Fruit fly (Drosophila melanogaster) whole organism, embryonic: ENCODE measurements around the gene CG31627.

Experiments used
- Abd-B ChIP-seq: fragments of 200-800 bp; sonication (Bioruptor generic); optimal IDR thresholded peaks from 2 replicates; lab custom pipeline; 2018; ENCODE audit warnings: missing biosample characterization, mild to moderate bottlenecking, missing genetic modification characterization, moderate library complexity
- Ada2b ChIP-seq: fragments of 200-800 bp; sonication (Bioruptor generic); IDR thresholded peaks from 2 replicates; pipeline ENCODE4 v1.3.6; 2022; ENCODE audit warnings: missing biosample characterization, missing genetic modification characterization
- B-H2 ChIP-seq: fragments of 200-800 bp; sonication (Bioruptor generic); optimal IDR thresholded peaks from 2 replicates; lab custom pipeline; 2018; ENCODE audit warnings: missing biosample characterization, mild to moderate bottlenecking, missing genetic modification characterization
- CG10321 ChIP-seq: fragments of 200-800 bp; sonication (Bioruptor generic); IDR thresholded peaks from 2 replicates; pipeline ENCODE4 v1.3.6; 2022; ENCODE audit warnings: missing biosample characterization, missing genetic modification characterization
- CG10654 ChIP-seq: fragments of 200-800 bp; sonication (Bioruptor generic); optimal IDR thresholded peaks from 2 replicates; lab custom pipeline; 2016; ENCODE audit warnings: missing biosample characterization, missing genetic modification characterization
- CG11695 ChIP-seq: fragments of 200-800 bp; sonication (Bioruptor generic); IDR thresholded peaks from 3 replicates; pipeline ENCODE4 v1.3.6; 2022; ENCODE audit warnings: missing biosample characterization, missing genetic modification characterization
- CG12155 ChIP-seq: fragments of 200-800 bp; sonication (Bioruptor generic); optimal IDR thresholded peaks from 3 replicates; lab custom pipeline; 2016; ENCODE audit warnings: missing biosample characterization, missing genetic modification characterization
- CG12219 ChIP-seq: fragments of 200-800 bp; sonication (Bioruptor generic); optimal IDR thresholded peaks from 3 replicates; lab custom pipeline; 2018; ENCODE audit warnings: missing biosample characterization, mild to moderate bottlenecking, missing genetic modification characterization
- CG1233 ChIP-seq: fragments of 200-800 bp; sonication (Bioruptor generic); optimal IDR thresholded peaks from 4 replicates; lab custom pipeline; 2018; ENCODE audit warnings: missing biosample characterization, mild to moderate bottlenecking, missing genetic modification characterization
- CG14050 ChIP-seq: fragments of 200-800 bp; sonication (Bioruptor generic); IDR thresholded peaks from 3 replicates; pipeline ENCODE4 v1.3.6; 2022; ENCODE audit warnings: missing biosample characterization, missing genetic modification characterization
- CG14667 ChIP-seq: fragments of 200-800 bp; sonication (Bioruptor generic); IDR thresholded peaks from 2 replicates; pipeline ENCODE4 v1.3.6; 2022; ENCODE audit warnings: missing biosample characterization, missing genetic modification characterization
- CG1792 ChIP-seq: fragments of 200-800 bp; sonication (Bioruptor generic); optimal IDR thresholded peaks from 2 replicates; lab custom pipeline; 2016; ENCODE audit warnings: missing biosample characterization, missing genetic modification characterization
- CG3281 ChIP-seq: fragments of 200-800 bp; sonication (Bioruptor generic); optimal IDR thresholded peaks from 3 replicates; lab custom pipeline; 2017; ENCODE audit warnings: missing biosample characterization, mild to moderate bottlenecking, missing genetic modification characterization
- CG33557 ChIP-seq: fragments of 200-800 bp; sonication (Bioruptor generic); optimal IDR thresholded peaks from 2 replicates; lab custom pipeline; 2019; ENCODE audit warnings: missing biosample characterization, mild to moderate bottlenecking, missing genetic modification characterization, moderate library complexity
- CG4328 ChIP-seq: fragments of 200-800 bp; sonication (Bioruptor generic); optimal IDR thresholded peaks from 3 replicates; lab custom pipeline; 2017; ENCODE audit warnings: missing biosample characterization, missing genetic modification reagents, missing genetic modification characterization
- CG43689 ChIP-seq: fragments of 200-800 bp; sonication (Bioruptor generic); IDR thresholded peaks from 2 replicates; pipeline ENCODE4 v1.3.6; 2022; ENCODE audit warnings: missing biosample characterization, missing genetic modification characterization
- CG4730 ChIP-seq: fragments of 200-800 bp; sonication (Bioruptor generic); IDR thresholded peaks from 2 replicates; pipeline ENCODE4 v1.3.6; 2022; ENCODE audit warnings: missing biosample characterization, missing genetic modification characterization
- CG7963 ChIP-seq: fragments of 200-800 bp; sonication (Bioruptor generic); IDR thresholded peaks from 3 replicates; pipeline ENCODE4 v1.3.6; 2022; ENCODE audit warnings: missing biosample characterization, missing genetic modification characterization; ENCODE audit not compliant: partially characterized antibody
- CG8089 ChIP-seq: fragments of 200-800 bp; sonication (Bioruptor generic); optimal IDR thresholded peaks from 3 replicates; lab custom pipeline; 2016; ENCODE audit warnings: missing biosample characterization, missing genetic modification characterization
- CG9817 ChIP-seq: fragments of 200-800 bp; sonication (Bioruptor generic); optimal IDR thresholded peaks from 2 replicates; lab custom pipeline; 2018; ENCODE audit warnings: missing biosample characterization, mild to moderate bottlenecking, missing genetic modification characterization, moderate library complexity
- CTCF ChIP-seq: fragments of 200-800 bp; sonication (Bioruptor generic); optimal IDR thresholded peaks from 2 replicates; lab custom pipeline; 2017; ENCODE audit warnings: missing biosample characterization, mild to moderate bottlenecking, missing genetic modification characterization, moderate library complexity
- Dad ChIP-seq: fragments of 200-800 bp; sonication (Bioruptor generic); optimal IDR thresholded peaks from 3 replicates; lab custom pipeline; 2016; ENCODE audit warnings: missing biosample characterization, missing genetic modification characterization
- Dref ChIP-seq: fragments of 200-800 bp; sonication (Bioruptor generic); IDR thresholded peaks from 2 replicates; pipeline ENCODE4 v1.3.6; 2022; ENCODE audit warnings: missing biosample characterization, missing genetic modification characterization
- HHEX ChIP-seq: fragments of 200-800 bp; sonication (Bioruptor generic); optimal IDR thresholded peaks from 3 replicates; lab custom pipeline; 2017; ENCODE audit warnings: missing biosample characterization, mild to moderate bottlenecking, missing genetic modification characterization, missing genetic modification reagents
- HLH4C ChIP-seq: fragments of 200-800 bp; sonication (Bioruptor generic); IDR thresholded peaks from 3 replicates; pipeline ENCODE4 v1.3.6; 2022; ENCODE audit warnings: missing biosample characterization, missing genetic modification characterization; ENCODE audit not compliant: partially characterized antibody
- HLHmδ ChIP-seq: fragments of 200-800 bp; sonication (Bioruptor generic); optimal IDR thresholded peaks from 2 replicates; lab custom pipeline; 2018; ENCODE audit warnings: missing biosample characterization, mild to moderate bottlenecking, missing genetic modification characterization, moderate library complexity
- Hr51 ChIP-seq, 2 experiments: fragments of 200-800 bp; sonication (Bioruptor generic); optimal IDR thresholded peaks; 2 replicates in 1 of 2; 3 replicates in 1 of 2; lab custom pipeline; 2016 to 2018; ENCODE audit warnings: missing biosample characterization in 2 of 2, missing genetic modification characterization in 2 of 2, mild to moderate bottlenecking in 1 of 2, moderate library complexity in 1 of 2
- Jarid2 ChIP-seq: fragments of 200-800 bp; sonication (Bioruptor generic); optimal IDR thresholded peaks from 3 replicates; lab custom pipeline; 2017; ENCODE audit warnings: mild to moderate bottlenecking, missing biosample characterization, missing genetic modification reagents, missing genetic modification characterization
- Lpt ChIP-seq: fragments of >200 bp; optimal IDR thresholded peaks from 2 replicates; lab custom pipeline; 2018; ENCODE audit warnings: missing biosample characterization, missing genetic modification characterization
- Myb ChIP-seq: fragments of 200-800 bp; sonication (Bioruptor generic); optimal IDR thresholded peaks from 2 replicates; lab custom pipeline; 2016; ENCODE audit warnings: missing biosample characterization, missing genetic modification characterization
- NC2α ChIP-seq: fragments of 200-800 bp; sonication (Bioruptor generic); optimal IDR thresholded peaks from 2 replicates; lab custom pipeline; 2016; ENCODE audit warnings: missing biosample characterization, missing genetic modification characterization
- Nf-YC ChIP-seq: fragments of 200-800 bp; optimal IDR thresholded peaks from 3 replicates; lab custom pipeline; 2019; ENCODE audit warnings: missing biosample characterization, mild to moderate bottlenecking, missing genetic modification characterization, moderate library complexity
- Rx ChIP-seq: fragments of 200-800 bp; sonication (Bioruptor generic); IDR thresholded peaks from 2 replicates; pipeline ENCODE4 v1.3.6; 2022; ENCODE audit warnings: missing biosample characterization, missing genetic modification characterization
- Six4 ChIP-seq: fragments of 200-800 bp; sonication (Bioruptor generic); optimal IDR thresholded peaks from 2 replicates; lab custom pipeline; 2016; ENCODE audit warnings: missing biosample characterization, missing genetic modification characterization
- TFAM ChIP-seq: fragments of 200-800 bp; sonication (Bioruptor generic); optimal IDR thresholded peaks from 2 replicates; lab custom pipeline; 2017; ENCODE audit warnings: missing biosample characterization, missing genetic modification characterization, inconsistent platforms
- Vsx1 ChIP-seq: fragments of 200-800 bp; sonication (Bioruptor generic); optimal IDR thresholded peaks from 2 replicates; lab custom pipeline; 2017; ENCODE audit warnings: missing biosample characterization, mild to moderate bottlenecking, missing genetic modification characterization, missing genetic modification reagents
- YL-1 ChIP-seq: fragments of 200-800 bp; sonication (Bioruptor generic); optimal IDR thresholded peaks from 3 replicates; lab custom pipeline; 2017; ENCODE audit warnings: missing biosample characterization, mild to moderate bottlenecking, missing genetic modification characterization
- br ChIP-seq: fragments of >200 bp; optimal IDR thresholded peaks from 2 replicates; lab custom pipeline; 2017
- danr ChIP-seq: fragments of 200-800 bp; sonication (Bioruptor generic); IDR thresholded peaks from 2 replicates; pipeline ENCODE4 v1.3.6; 2022; ENCODE audit warnings: missing biosample characterization, missing genetic modification characterization
- fru ChIP-seq: fragments of >200 bp; optimal IDR thresholded peaks from 2 replicates; lab custom pipeline; 2017
- gsb-n ChIP-seq: fragments of 200-800 bp; sonication (Bioruptor generic); optimal IDR thresholded peaks from 3 replicates; lab custom pipeline; 2018; ENCODE audit warnings: missing biosample characterization, mild to moderate bottlenecking, missing genetic modification characterization
- ham ChIP-seq: fragments of 200-800 bp; sonication (Bioruptor generic); IDR thresholded peaks from 2 replicates; pipeline ENCODE4 v1.3.6; 2022; ENCODE audit warnings: missing biosample characterization, missing genetic modification characterization
- hbn ChIP-seq: fragments of 200-800 bp; sonication (Bioruptor generic); IDR thresholded peaks from 2 replicates; pipeline ENCODE4 v1.3.6; 2022; ENCODE audit warnings: missing biosample characterization, missing genetic modification characterization; ENCODE audit not compliant: partially characterized antibody
- klu ChIP-seq: fragments of 200-800 bp; sonication (Bioruptor generic); IDR thresholded peaks from 2 replicates; pipeline ENCODE4 v1.3.6; 2022; ENCODE audit warnings: missing biosample characterization, missing genetic modification characterization
- nmo ChIP-seq: fragments of 200-800 bp; sonication (Bioruptor generic); optimal IDR thresholded peaks from 2 replicates; lab custom pipeline; 2018; ENCODE audit warnings: missing biosample characterization, mild to moderate bottlenecking, missing genetic modification characterization, moderate library complexity
- otp ChIP-seq: fragments of 200-800 bp; sonication (Bioruptor generic); IDR thresholded peaks from 3 replicates; pipeline ENCODE4, ENCODE4 v1.3.6; 2022; ENCODE audit warnings: missing biosample characterization, missing genetic modification characterization
- rib ChIP-seq: fragments of 200-800 bp; sonication (Bioruptor generic); IDR thresholded peaks from 2 replicates; pipeline ENCODE4 v1.3.6; 2022; ENCODE audit warnings: missing biosample characterization, missing genetic modification characterization
- schlank ChIP-seq: fragments of 200-800 bp; sonication (Bioruptor generic); optimal IDR thresholded peaks from 2 replicates; lab custom pipeline; 2018; ENCODE audit warnings: missing biosample characterization, mild to moderate bottlenecking, missing genetic modification characterization
- stc ChIP-seq: fragments of 200-800 bp; sonication (Bioruptor generic); IDR thresholded peaks from 2 replicates; pipeline ENCODE4 v1.3.6; 2022; ENCODE audit warnings: missing biosample characterization, missing genetic modification characterization
- tap ChIP-seq: fragments of 200-800 bp; optimal IDR thresholded peaks from 3 replicates; lab custom pipeline; 2019; ENCODE audit warnings: missing biosample characterization, mild to moderate bottlenecking, missing genetic modification characterization, moderate library complexity
- unc-4 ChIP-seq: fragments of 200-800 bp; sonication (Bioruptor generic); IDR thresholded peaks from 2 replicates; pipeline ENCODE4 v1.3.6; 2022; ENCODE audit warnings: missing biosample characterization, missing genetic modification characterization; ENCODE audit not compliant: partially characterized antibody
- wdn ChIP-seq: fragments of 200-800 bp; sonication (Bioruptor generic); IDR thresholded peaks from 2 replicates; pipeline ENCODE4 v1.3.6; 2022; ENCODE audit warnings: missing biosample characterization, missing genetic modification characterization
- zf30C ChIP-seq: fragments of 200-800 bp; sonication (Bioruptor generic); optimal IDR thresholded peaks from 3 replicates; lab custom pipeline; 2018; ENCODE audit warnings: missing biosample characterization, mild to moderate bottlenecking, missing genetic modification characterization

Gene CG31627

dm6 chr2L:21214961-21215362 is 41.9 kb downstream of the CG31627 start (continued):
- TF ChIP-seq HLHmδ (GFP tag; lab: Kevin White, UChicago) (no peak), zf30C (GFP tag; lab: Kevin White, UChicago) (no peak), CG33557 (no peak), Ada2b (GFP tag; lab: Robert Waterston, UW) (no peak), tap (no peak), Lpt (GFP tag; lab: Kevin White, UChicago) (no peak), CTCF (GFP tag; lab: Kevin White, UChicago) (no peak), NC2α (GFP tag; lab: Kevin White, UChicago) (peak; percentile 23), rib (peak; percentile 70; the same call in 1 of the 2 replicates), HHEX (GFP tag; lab: Kevin White, UChicago) (peak; percentile 35), Jarid2 (GFP tag; lab: Kevin White, UChicago) (peak; percentile 76), CG7963 (peak; percentile 49; the same call in 1 of the 3 replicates), CG4730 (GFP tag; lab: Robert Waterston, UW) (no peak), CG4328 (no peak), gsb-n (peak; percentile 12), Abd-B (GFP tag; lab: Kevin White, UChicago) (no peak), YL-1 (no peak), Dad (GFP tag; lab: Kevin White, UChicago) (no peak), CG14050 (GFP tag; lab: Robert Waterston, UW) (0 out of 3 replicates have a peak, but pooled peaks have one; percentile 12), CG11695 (GFP tag; lab: Robert Waterston, UW) (no peak), Nf-YC (tag; lab: Kevin White, UChicago) (no peak), CG8089 (GFP tag; lab: Kevin White, UChicago) (peak; percentile 9), CG1792 (GFP tag; lab: Kevin White, UChicago) (peak; percentile 16), HLH4C (peak; percentile 29; the same call in 1 of the 3 replicates), CG12219 (GFP tag; lab: Kevin White, UChicago) (no peak), CG43689 (GFP tag; lab: Robert Waterston, UW) (no peak), wdn (no peak), Hr51 (GFP tag; optimal IDR thresholded peaks at IDR 0.05; lab: Kevin White, UChicago) (peak in 1 of 2 experiments; percentile 65), Rx (GFP tag; lab: Robert Waterston, UW) (no peak), fru (lab: Kevin White, UChicago) (no peak), schlank (tag; lab: Kevin White, UChicago) (no peak), ham (GFP tag; lab: Robert Waterston, UW) (no peak), CG1233 (GFP tag; lab: Kevin White, UChicago) (peak; percentile 27), TFAM (no peak), CG10654 (GFP tag; lab: Kevin White, UChicago) (peak; percentile 12), CG12155 (peak; percentile 32), CG3281 (peak; percentile 30), Dref (GFP tag; lab: Robert Waterston, UW) (no peak), danr (GFP tag; lab: Robert Waterston, UW) (no peak), br (lab: Kevin White, UChicago) (no peak), Vsx1 (GFP tag; lab: Kevin White, UChicago) (no peak), hbn (GFP tag; lab: Robert Waterston, UW) (no peak), B-H2 (peak; percentile 22), CG10321 (GFP tag; lab: Robert Waterston, UW) (no peak), Myb (GFP tag; lab: Kevin White, UChicago) (no peak), nmo (GFP tag; lab: Kevin White, UChicago) (peak; percentile 5), CG14667 (GFP tag; lab: Robert Waterston, UW) (no peak), CG9817 (tag; lab: Kevin White, UChicago) (peak; percentile 8), Six4 (GFP tag; lab: Kevin White, UChicago) (no peak), unc-4 (GFP tag; lab: Robert Waterston, UW) (no peak), otp (peak; percentile 73; the same call in 2 of the 3 replicates), stc (peak; percentile 50; the same call in 1 of the 2 replicates), klu (no peak)
